Fruit fly (Drosophila melanogaster) whole organism, embryonic: Measurements from ENCODE around the gene CG31344.

Source experiments
- Atf3 ChIP-seq: fragments of 200-800 bp; sonication (Bioruptor generic); optimal IDR thresholded peaks from 3 replicates; lab custom pipeline; 2016; ENCODE audit warnings: missing biosample characterization, missing genetic modification characterization
- CG10147 ChIP-seq: fragments of 200-800 bp; sonication (Bioruptor generic); optimal IDR thresholded peaks from 2 replicates; lab custom pipeline; 2019; ENCODE audit warnings: missing biosample characterization, mild to moderate bottlenecking, missing genetic modification characterization, moderate library complexity
- CG11247 ChIP-seq: fragments of 200-800 bp; sonication (Bioruptor generic); IDR thresholded peaks from 2 replicates; pipeline ENCODE4 v1.3.6; 2022; ENCODE audit warnings: missing biosample characterization, missing genetic modification characterization
- CG11560 ChIP-seq: fragments of 200-800 bp; sonication (Bioruptor generic); IDR thresholded peaks from 3 replicates; pipeline ENCODE4 v1.3.6; 2022; ENCODE audit warnings: missing biosample characterization, missing genetic modification characterization
- CG15601 ChIP-seq: fragments of 200-800 bp; sonication (Bioruptor generic); optimal IDR thresholded peaks from 3 replicates; lab custom pipeline; 2019; ENCODE audit warnings: missing biosample characterization, mild to moderate bottlenecking, missing genetic modification characterization, moderate library complexity
- CG16813 ChIP-seq: fragments of 200-800 bp; sonication (Bioruptor generic); IDR thresholded peaks from 3 replicates; pipeline ENCODE4 v1.3.6; 2022; ENCODE audit warnings: missing biosample characterization, missing genetic modification characterization; ENCODE audit not compliant: partially characterized antibody
- CG18011 ChIP-seq: fragments of 200-800 bp; sonication (Bioruptor generic); optimal IDR thresholded peaks from 2 replicates; lab custom pipeline; 2017; ENCODE audit warnings: missing biosample characterization, missing genetic modification characterization, mild to moderate bottlenecking, moderate library complexity, missing genotype
- CG18262 ChIP-seq: fragments of 200-800 bp; optimal IDR thresholded peaks from 3 replicates; lab custom pipeline; 2019; ENCODE audit warnings: missing biosample characterization, mild to moderate bottlenecking, missing genetic modification characterization, moderate library complexity
- CG2678 ChIP-seq: fragments of 200-800 bp; sonication (Bioruptor generic); optimal IDR thresholded peaks from 3 replicates; lab custom pipeline; 2019; ENCODE audit warnings: missing biosample characterization, mild to moderate bottlenecking, missing genetic modification characterization, moderate library complexity
- CG5180 ChIP-seq: fragments of 200-800 bp; sonication (Bioruptor generic); optimal IDR thresholded peaks from 3 replicates; lab custom pipeline; 2017; ENCODE audit warnings: missing biosample characterization, missing genetic modification characterization, mild to moderate bottlenecking, moderate library complexity, missing genetic modification reagents
- CG6175 ChIP-seq: fragments of 200-800 bp; sonication (Bioruptor generic); IDR thresholded peaks from 3 replicates; pipeline ENCODE4 v1.3.6; 2022; ENCODE audit warnings: missing biosample characterization, missing genetic modification characterization
- CG6254 ChIP-seq: fragments of 200-800 bp; sonication (Bioruptor generic); optimal IDR thresholded peaks from 3 replicates; lab custom pipeline; 2017; ENCODE audit warnings: mild to moderate bottlenecking, missing biosample characterization, missing genetic modification reagents, missing genetic modification characterization
- CG7745 ChIP-seq: fragments of 200-800 bp; sonication (Bioruptor generic); optimal IDR thresholded peaks from 2 replicates; lab custom pipeline; 2018; ENCODE audit warnings: missing biosample characterization, mild to moderate bottlenecking, missing genetic modification characterization, moderate library complexity
- CG8944 ChIP-seq: fragments of 200-800 bp; sonication (Bioruptor generic); optimal IDR thresholded peaks from 3 replicates; lab custom pipeline; 2016; ENCODE audit warnings: missing biosample characterization, missing genetic modification characterization
- Dip3 ChIP-seq: fragments of 200-800 bp; sonication (Bioruptor generic); optimal IDR thresholded peaks from 3 replicates; lab custom pipeline; 2016; ENCODE audit warnings: missing biosample characterization, missing genetic modification characterization
- E2f1 ChIP-seq: fragments of 200-800 bp; sonication (Bioruptor generic); IDR thresholded peaks from 2 replicates; pipeline ENCODE4 v1.3.6; 2022; ENCODE audit warnings: missing biosample characterization, missing genetic modification characterization
- E2f2 ChIP-seq: fragments of 200-800 bp; sonication (Bioruptor generic); IDR thresholded peaks from 2 replicates; pipeline ENCODE4 v1.3.6; 2022; ENCODE audit warnings: missing biosample characterization, missing genetic modification characterization
- Fer3 ChIP-seq: fragments of 200-800 bp; sonication (Bioruptor generic); optimal IDR thresholded peaks from 2 replicates; lab custom pipeline; 2018; ENCODE audit warnings: missing biosample characterization, mild to moderate bottlenecking, missing genetic modification characterization, moderate library complexity
- Hsf ChIP-seq: fragments of 200-800 bp; sonication (Bioruptor generic); optimal IDR thresholded peaks from 3 replicates; lab custom pipeline; 2016; ENCODE audit warnings: missing biosample characterization, missing genetic modification characterization
- Mad ChIP-seq: fragments of 200-800 bp; sonication (Bioruptor generic); optimal IDR thresholded peaks from 2 replicates; lab custom pipeline; 2016; ENCODE audit warnings: missing biosample characterization, missing genetic modification characterization
- NK7.1 ChIP-seq: fragments of 200-800 bp; sonication (Bioruptor generic); optimal IDR thresholded peaks from 3 replicates; lab custom pipeline; 2016; ENCODE audit warnings: missing biosample characterization, missing genetic modification characterization
- Nf-YA ChIP-seq: fragments of 200-800 bp; sonication (Bioruptor generic); IDR thresholded peaks from 2 replicates; pipeline ENCODE4 v1.3.6; 2022; ENCODE audit warnings: missing biosample characterization, missing genetic modification characterization
- Oaz ChIP-seq: fragments of 200-800 bp; sonication (Bioruptor generic); IDR thresholded peaks from 2 replicates; pipeline ENCODE4 v1.3.6; 2022; ENCODE audit warnings: missing biosample characterization, missing genetic modification characterization
- Oli ChIP-seq: fragments of 200-800 bp; sonication (Bioruptor generic); optimal IDR thresholded peaks from 2 replicates; lab custom pipeline; 2018; ENCODE audit warnings: missing biosample characterization, mild to moderate bottlenecking, missing genetic modification characterization, moderate library complexity
- Ravus ChIP-seq: fragments of 200-800 bp; sonication (Bioruptor generic); IDR thresholded peaks from 2 replicates; pipeline ENCODE4 v1.3.6; 2022; ENCODE audit warnings: missing biosample characterization, missing genetic modification characterization
- Sin3A ChIP-seq: fragments of >200 bp; optimal IDR thresholded peaks from 2 replicates; lab custom pipeline; 2018
- Sox100B ChIP-seq: fragments of 200-800 bp; sonication (Bioruptor generic); optimal IDR thresholded peaks from 3 replicates; lab custom pipeline; 2018; ENCODE audit warnings: missing biosample characterization, mild to moderate bottlenecking, missing genetic modification characterization
- Vsx1 ChIP-seq: fragments of 200-800 bp; sonication (Bioruptor generic); optimal IDR thresholded peaks from 2 replicates; lab custom pipeline; 2017; ENCODE audit warnings: missing biosample characterization, mild to moderate bottlenecking, missing genetic modification characterization, missing genetic modification reagents
- ato ChIP-seq: fragments of 200-800 bp; sonication (Bioruptor generic); IDR thresholded peaks from 2 replicates; pipeline ENCODE4 v1.3.6; 2022; ENCODE audit warnings: missing biosample characterization, missing genetic modification characterization; ENCODE audit not compliant: partially characterized antibody
- bsh ChIP-seq, 2 experiments: fragments of 200-800 bp; sonication (Bioruptor generic); optimal IDR thresholded peaks; 2 replicates each; lab custom pipeline; 2017 to 2018; ENCODE audit warnings: mild to moderate bottlenecking in 2 of 2, missing biosample characterization in 2 of 2, missing genetic modification characterization in 2 of 2, moderate library complexity in 1 of 2
- ci ChIP-seq: fragments of 200-800 bp; sonication (Bioruptor generic); IDR thresholded peaks from 3 replicates; pipeline ENCODE4 v1.3.6; 2022; ENCODE audit warnings: missing biosample characterization, missing genetic modification characterization
- danr ChIP-seq: fragments of 200-800 bp; sonication (Bioruptor generic); IDR thresholded peaks from 2 replicates; pipeline ENCODE4 v1.3.6; 2022; ENCODE audit warnings: missing biosample characterization, missing genetic modification characterization
- en ChIP-seq: fragments of 200-800 bp; sonication (Bioruptor generic); optimal IDR thresholded peaks from 2 replicates; lab custom pipeline; 2016; ENCODE audit warnings: missing biosample characterization, missing genetic modification characterization
- esg ChIP-seq: fragments of 200-800 bp; sonication (Bioruptor generic); conservative IDR thresholded peaks from 2 replicates; pipeline ENCODE4 v1.3.6; 2022; ENCODE audit warnings: missing biosample characterization, missing genetic modification characterization
- fru ChIP-seq: fragments of >200 bp; optimal IDR thresholded peaks from 2 replicates; lab custom pipeline; 2017
- gcm ChIP-seq: fragments of 200-800 bp; sonication (Bioruptor generic); optimal IDR thresholded peaks from 2 replicates; lab custom pipeline; 2019; ENCODE audit warnings: missing biosample characterization, mild to moderate bottlenecking, missing genetic modification characterization, moderate library complexity
- grn ChIP-seq: fragments of 200-800 bp; sonication (Bioruptor generic); optimal IDR thresholded peaks from 3 replicates; lab custom pipeline; 2017; ENCODE audit warnings: missing biosample characterization, missing genetic modification characterization
- inv ChIP-seq: fragments of 200-800 bp; sonication (Bioruptor generic); IDR thresholded peaks from 2 replicates; pipeline ENCODE4 v1.3.6; 2022; ENCODE audit warnings: missing biosample characterization, missing genetic modification characterization; ENCODE audit not compliant: partially characterized antibody
- jumu ChIP-seq: fragments of 200-800 bp; sonication (Bioruptor generic); optimal IDR thresholded peaks from 3 replicates; lab custom pipeline; 2016; ENCODE audit warnings: missing biosample characterization, missing genetic modification characterization
- mam ChIP-seq: fragments of 200-800 bp; sonication (Bioruptor generic); optimal IDR thresholded peaks from 3 replicates; lab custom pipeline; 2016; ENCODE audit warnings: missing biosample characterization, missing genetic modification characterization
- nerfin-2 ChIP-seq: fragments of 200-800 bp; sonication (Bioruptor generic); IDR thresholded peaks from 2 replicates; pipeline ENCODE4 v1.3.6; 2022; ENCODE audit warnings: missing biosample characterization, missing genetic modification characterization; ENCODE audit not compliant: partially characterized antibody
- phol ChIP-seq: fragments of 200-800 bp; sonication (Bioruptor generic); optimal IDR thresholded peaks from 3 replicates; lab custom pipeline; 2018; ENCODE audit warnings: missing biosample characterization, mild to moderate bottlenecking, missing genetic modification characterization, moderate library complexity
- repo ChIP-seq: fragments of 200-800 bp; sonication (Bioruptor generic); optimal IDR thresholded peaks from 2 replicates; lab custom pipeline; 2016; ENCODE audit warnings: missing biosample characterization, missing genetic modification characterization
- rib ChIP-seq: fragments of 200-800 bp; sonication (Bioruptor generic); IDR thresholded peaks from 2 replicates; pipeline ENCODE4 v1.3.6; 2022; ENCODE audit warnings: missing biosample characterization, missing genetic modification characterization
- sc ChIP-seq, 3 experiments: fragments of >200 bp in 2 of 3; fragments of 200-800 bp in 1 of 3; sonication (Bioruptor generic) in 1 of 3; optimal IDR thresholded peaks; 2 replicates in 2 of 3; 3 replicates in 1 of 3; lab custom pipeline; 2017; ENCODE audit warnings: mild to moderate bottlenecking in 1 of 3, missing biosample characterization in 1 of 3, missing genetic modification characterization in 1 of 3, missing genetic modification reagents in 1 of 3
- schlank ChIP-seq: fragments of 200-800 bp; sonication (Bioruptor generic); optimal IDR thresholded peaks from 2 replicates; lab custom pipeline; 2018; ENCODE audit warnings: missing biosample characterization, mild to moderate bottlenecking, missing genetic modification characterization
- sens-2 ChIP-seq: fragments of 200-800 bp; sonication (Bioruptor generic); IDR thresholded peaks from 2 replicates; pipeline ENCODE4 v1.3.6; 2022; ENCODE audit warnings: missing biosample characterization, missing genetic modification characterization
- stwl ChIP-seq: fragments of 200-800 bp; sonication (Bioruptor generic); optimal IDR thresholded peaks from 3 replicates; lab custom pipeline; 2018; ENCODE audit warnings: missing biosample characterization, mild to moderate bottlenecking, missing genetic modification characterization, moderate library complexity
- tio ChIP-seq: fragments of 200-800 bp; sonication (Bioruptor generic); optimal IDR thresholded peaks from 2 replicates; lab custom pipeline; 2017; ENCODE audit warnings: missing biosample characterization, missing genetic modification characterization, inconsistent platforms
- toy ChIP-seq: fragments of 200-800 bp; sonication (Bioruptor generic); IDR thresholded peaks from 2 replicates; pipeline ENCODE4 v1.3.6; 2022; ENCODE audit warnings: missing biosample characterization, missing genetic modification characterization
- trh ChIP-seq: fragments of 200-800 bp; sonication (Bioruptor generic); optimal IDR thresholded peaks from 2 replicates; lab custom pipeline; 2016; ENCODE audit warnings: missing biosample characterization, missing genetic modification characterization

CG31344 gene

DNA sequence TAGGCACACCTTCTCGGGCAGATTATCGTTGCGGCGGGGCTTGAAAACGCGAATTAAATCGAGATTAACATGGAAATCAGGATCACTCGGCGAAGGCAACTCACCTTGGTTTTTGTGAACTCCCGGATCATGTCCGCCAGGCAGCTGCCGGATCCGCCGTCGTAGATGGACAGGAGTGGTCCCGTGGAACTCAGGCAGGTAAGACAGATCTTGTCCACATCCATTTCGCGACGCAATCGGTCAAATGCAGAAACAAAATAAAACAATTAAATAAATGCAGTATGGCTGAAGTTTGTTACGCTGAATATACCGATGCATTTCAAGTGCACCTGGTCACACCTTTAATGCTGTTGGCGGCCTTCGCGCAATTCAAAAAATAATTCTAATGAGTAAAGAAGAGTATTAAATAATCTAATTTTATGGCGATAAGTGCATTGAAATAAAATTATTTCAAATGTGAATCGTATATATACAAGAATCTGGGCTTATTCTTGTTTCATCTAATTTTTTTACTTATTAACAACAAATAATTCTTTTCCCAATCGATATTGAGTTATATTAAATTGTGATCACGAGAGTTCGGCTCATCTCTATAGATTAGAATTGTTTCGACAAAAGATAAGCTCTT lies 11.7 kb downstream of the CG31344 start, which contains the start of the genes CG6654 and CG4210 (continued):
- TF ChIP-seq ato (no peak), rib (GFP tag; lab: Robert Waterston, UW) (no peak), grn (GFP tag; lab: Kevin White, UChicago) (peak; percentile 88), Atf3 (GFP tag; lab: Kevin White, UChicago) (no peak), sens-2 (GFP tag; lab: Robert Waterston, UW) (no peak), nerfin-2 (GFP tag; lab: Robert Waterston, UW) (no peak), E2f2 (GFP tag; lab: Robert Waterston, UW) (peak; percentile 92), fru (lab: Kevin White, UChicago) (no peak), esg (GFP tag; lab: Robert Waterston, UW) (no peak), CG15601 (peak; percentile 26), CG10147 (GFP tag; lab: Kevin White, UChicago) (no peak), Vsx1 (no peak), phol (tag; lab: Kevin White, UChicago) (peak; percentile 22), CG11247 (GFP tag; lab: Robert Waterston, UW) (no peak), Sox100B (GFP tag; lab: Kevin White, UChicago) (no peak), CG18011 (no peak), mam (no peak), CG11560 (tag; lab: Robert Waterston, UW) (no peak), CG2678 (no peak), trh (GFP tag; lab: Kevin White, UChicago) (no peak), CG8944 (GFP tag; lab: Kevin White, UChicago) (no peak), E2f1 (GFP tag; lab: Robert Waterston, UW) (no peak), bsh (GFP tag; optimal IDR thresholded peaks at IDR 0.05; lab: Kevin White, UChicago) (peak in 1 of 2 experiments; percentile 16), CG18262 (peak; percentile 22), inv (GFP tag; lab: Robert Waterston, UW) (peak; percentile 37; the same call in 1 of the 2 replicates), Fer3 (no peak), Nf-YA (no peak), Oaz (GFP tag; lab: Robert Waterston, UW) (no peak), Ravus (no peak), gcm (GFP tag; lab: Kevin White, UChicago) (no peak), Sin3A (peak; percentile 21), toy (GFP tag; lab: Robert Waterston, UW) (no peak), CG6254 (no peak), stwl (tag; lab: Kevin White, UChicago) (peak; percentile 98), repo (GFP tag; lab: Kevin White, UChicago) (no peak), CG16813 (GFP tag; lab: Robert Waterston, UW) (no peak; the same call in 1 of the 3 replicates), en (no peak), Dip3 (GFP tag; lab: Kevin White, UChicago) (no peak), sc (optimal IDR thresholded peaks at IDR 0.05; lab: Kevin White, UChicago) (no peak), sc (GFP tag; optimal IDR thresholded peaks at IDR 0.05; lab: Kevin White, UChicago) (no peak), ci (GFP tag; lab: Robert Waterston, UW) (no peak), Oli (tag; lab: Kevin White, UChicago) (no peak), tio (no peak), danr (GFP tag; lab: Robert Waterston, UW) (no peak), jumu (GFP tag; lab: Kevin White, UChicago) (no peak), schlank (tag; lab: Kevin White, UChicago) (no peak), Mad (GFP tag; lab: Kevin White, UChicago) (no peak), Hsf (GFP tag; lab: Kevin White, UChicago) (peak; percentile 0), CG7745 (tag; lab: Kevin White, UChicago) (no peak), NK7.1 (GFP tag; lab: Kevin White, UChicago) (no peak), CG6175 (no peak), CG5180 (GFP tag; lab: Kevin White, UChicago) (no peak)
